Worm (Caenorhabditis elegans): Measurements from ENCODE around the gene ech-3.

ech-3 gene

ce11 chrV:8022040-8022439 is at the start of gene ech-3:
TSS of gene ech-3 (plus strand) at chrV:8022217.
- TF ChIP-seq unc-62 (GFP tag; optimal IDR thresholded peaks at IDR 0.05) = no peak

DNA sequence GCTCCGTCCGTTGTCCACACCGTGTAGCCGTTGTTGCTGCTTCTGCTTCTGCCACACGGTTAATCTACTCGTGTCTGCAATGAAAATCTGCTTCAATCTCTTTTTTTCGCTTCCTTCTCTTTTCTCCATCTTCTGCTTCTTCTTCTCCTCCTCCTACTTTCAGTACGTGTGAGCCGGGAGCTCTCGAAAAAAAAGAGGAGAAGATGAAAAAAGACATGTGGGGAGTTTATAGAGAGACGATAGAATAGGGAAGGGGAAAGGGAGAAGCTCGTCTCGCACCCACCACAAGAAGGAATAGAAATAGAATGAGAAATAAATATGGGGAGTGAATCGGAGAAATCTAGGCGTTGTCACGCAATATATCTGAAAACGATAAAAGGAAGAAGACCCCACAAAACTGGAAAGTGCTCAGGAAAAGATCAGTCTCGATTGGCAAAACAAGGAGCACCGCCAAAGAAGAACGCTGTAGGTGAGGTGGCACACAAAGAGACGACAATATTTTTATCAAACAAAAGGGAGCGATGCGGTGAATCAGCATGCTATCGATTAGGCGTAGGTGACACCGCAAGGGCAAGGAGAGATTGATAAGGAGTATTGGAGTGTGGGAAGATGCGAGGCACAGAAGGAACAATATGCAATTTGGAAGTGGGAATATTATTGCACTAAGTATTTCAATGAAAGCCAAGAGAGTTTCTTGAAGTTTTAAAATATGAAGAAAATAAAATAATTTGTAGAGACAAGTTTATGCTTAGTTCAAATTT is 44.1 kb upstream of the ech-3 start, which contains the start of gene let-413:
Gene let-413, minus strand, starts transcription at position 76 of the 761 bp plus-strand sequence.
- TF ChIP-seq unc-62 (GFP tag; optimal IDR thresholded peaks at IDR 0.05) = no peak

ce11 chrV:7978798-7979197 is 43.2 kb upstream of the ech-3 start:
- no peak for TF ChIP-seq unc-62 (GFP tag; optimal IDR thresholded peaks at IDR 0.05)

ce11 chrV:7980370-7980987 is 41.5 kb upstream of the ech-3 start:
- TF ChIP-seq unc-62 (GFP tag; optimal IDR thresholded peaks at IDR 0.05) = no peak

ce11 chrV:7980993-7981595 is 40.9 kb upstream of the ech-3 start, which contains the start of gene F26D11.1:
TSS of gene F26D11.1 (plus strand) at chrV:7981545.
- no peak for TF ChIP-seq unc-62 (GFP tag; optimal IDR thresholded peaks at IDR 0.05)

DNA sequence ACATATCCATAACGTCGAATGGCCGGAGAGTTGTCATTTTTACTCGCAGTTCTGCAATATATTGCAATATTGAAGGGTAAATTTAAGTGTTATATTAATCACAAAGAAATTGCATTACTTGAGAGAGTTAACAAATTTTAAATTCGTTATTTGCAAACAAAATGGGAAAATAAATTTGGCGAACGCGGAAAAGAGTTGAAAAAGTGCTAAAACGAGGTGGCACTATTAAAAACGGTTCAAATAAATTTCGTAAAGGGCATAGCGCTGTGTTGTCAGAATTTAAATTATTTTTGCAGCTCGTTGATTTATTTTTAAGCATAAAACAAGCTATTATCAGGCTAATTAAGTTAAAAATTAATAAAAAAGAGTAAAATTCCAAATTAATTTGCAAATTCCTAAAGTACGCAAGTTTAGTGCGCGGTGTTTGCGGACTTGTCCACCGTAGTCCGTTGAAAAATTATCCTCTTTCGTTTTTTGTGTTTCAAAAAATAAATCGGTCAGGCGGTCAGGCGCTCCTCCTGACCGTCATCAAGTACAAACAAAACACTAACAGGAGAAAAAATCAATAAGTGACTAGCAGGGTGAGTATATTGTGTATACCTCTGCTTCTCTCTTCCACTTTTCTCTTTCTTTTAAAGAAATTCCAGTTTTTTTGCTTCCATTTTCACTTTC is 38.5 kb upstream of the ech-3 start, which contains the start of the genes natb-1 and abhd-12:
Gene natb-1, minus strand, starts transcription at position 51 of the 672 bp plus-strand sequence.
Gene abhd-12, plus strand, starts transcription at position 499 of the 672 bp plus-strand sequence.
- no peak for TF ChIP-seq unc-62 (GFP tag; optimal IDR thresholded peaks at IDR 0.05)

ce11 chrV:7985860-7986259 is 36.2 kb upstream of the ech-3 start, which contains the start of gene Y97E10AL.1:
TSS of gene Y97E10AL.1 (plus strand) at chrV:7986160.
- no peak for TF ChIP-seq unc-62 (GFP tag; optimal IDR thresholded peaks at IDR 0.05)

- no peak for TF ChIP-seq unc-62 (GFP tag; optimal IDR thresholded peaks at IDR 0.05)
These were observed 27.4 kb upstream of the ech-3 start, which contains the start of gene ceh-76 for ce11 chrV:7994570-7994969. TSS of gene ceh-76 (minus strand) at chrV:7994670.

- TF ChIP-seq unc-62 (GFP tag; optimal IDR thresholded peaks at IDR 0.05) = no peak
These were observed 26.9 kb upstream of the ech-3 start for ce11 chrV:7995165-7995564.

ce11 chrV:7995878-7996277 is 26.1 kb upstream of the ech-3 start, which contains the start of gene Y97E10AR.2:
TSS of gene Y97E10AR.2 (plus strand) at chrV:7996178.
- TF ChIP-seq unc-62 (GFP tag; optimal IDR thresholded peaks at IDR 0.05) = no peak

DNA sequence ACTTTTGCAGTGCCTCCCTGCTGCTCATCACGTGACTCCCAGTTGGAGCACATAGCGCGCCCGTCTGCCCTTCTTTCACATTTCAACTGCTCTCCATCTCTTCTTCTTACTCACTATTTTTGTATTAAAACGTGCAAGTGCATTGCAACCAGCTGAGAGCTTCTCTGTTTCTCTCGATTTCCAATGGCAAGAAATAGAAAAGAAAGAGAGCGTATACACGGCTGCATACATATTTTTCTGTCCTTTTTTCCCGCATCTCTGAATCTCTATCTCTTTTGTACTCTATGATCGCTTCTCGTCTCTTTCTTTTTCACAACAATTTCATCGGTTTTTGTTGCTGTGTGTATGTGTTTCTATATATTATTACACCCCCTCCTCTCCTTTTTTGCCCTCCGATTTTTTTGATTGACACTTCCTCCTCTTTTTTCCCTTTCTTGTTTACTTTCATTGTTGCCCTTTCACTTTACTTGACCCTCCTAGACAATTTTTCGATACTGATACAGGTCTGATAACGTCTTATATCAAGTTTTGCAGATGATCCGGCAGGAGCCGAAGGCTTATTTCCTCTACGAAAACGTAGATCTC is 21.0 kb upstream of the ech-3 start, which contains the start of gene Y97E10AR.1:
Gene Y97E10AR.1, plus strand, starts transcription at position 535 of the 585 bp plus-strand sequence.
- TF ChIP-seq unc-62 (GFP tag; optimal IDR thresholded peaks at IDR 0.05) = no peak

- TF ChIP-seq unc-62 (GFP tag; optimal IDR thresholded peaks at IDR 0.05) = no peak
These were observed 17.0 kb upstream of the ech-3 start, which contains the start of gene Y97E10AR.8 for ce11 chrV:8005000-8005399. TSS of gene Y97E10AR.8 (plus strand) at chrV:8005300.

DNA sequence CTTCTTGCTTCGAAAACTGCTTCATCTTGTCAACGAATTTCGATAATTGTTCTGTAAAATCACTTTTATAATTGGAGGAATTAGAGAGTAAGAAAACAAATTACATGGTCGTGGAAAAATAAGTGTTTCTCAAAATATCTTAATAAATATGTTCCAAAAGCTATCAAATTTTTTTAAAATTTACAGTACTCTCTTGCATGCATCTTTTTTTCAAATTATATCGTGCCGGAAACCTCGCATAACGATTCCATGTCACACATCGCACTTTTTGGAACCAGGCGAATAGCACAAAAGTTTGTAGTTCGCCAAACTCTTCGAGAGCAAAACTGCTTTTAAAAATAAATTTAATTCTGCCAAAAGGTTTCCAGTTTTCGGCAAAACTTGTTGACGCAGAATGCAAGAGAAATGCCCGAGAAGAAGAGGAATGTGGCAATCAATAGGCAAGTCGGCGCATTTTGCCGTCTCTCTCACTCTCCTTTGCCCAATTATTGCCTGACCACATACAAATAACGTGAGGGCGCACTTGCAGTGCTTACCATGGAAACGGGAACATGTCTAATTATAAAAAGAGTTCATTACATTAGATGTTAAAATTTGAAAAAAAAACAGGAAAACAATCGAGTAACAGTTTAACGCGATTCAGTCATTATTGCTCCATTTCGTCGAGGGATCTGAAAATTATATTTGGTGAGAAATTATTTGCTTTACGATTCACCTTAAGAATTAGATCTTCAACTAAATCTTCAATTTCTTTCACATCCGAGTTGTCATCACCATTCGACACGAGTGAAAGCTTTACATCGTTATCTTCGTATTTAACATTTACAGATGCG is 14.3 kb upstream of the ech-3 start, which contains the start of gene Y97E10AR.3:
Gene Y97E10AR.3, minus strand, starts transcription at position 51 of the 833 bp plus-strand sequence.
- no peak for TF ChIP-seq unc-62 (GFP tag; optimal IDR thresholded peaks at IDR 0.05)

DNA sequence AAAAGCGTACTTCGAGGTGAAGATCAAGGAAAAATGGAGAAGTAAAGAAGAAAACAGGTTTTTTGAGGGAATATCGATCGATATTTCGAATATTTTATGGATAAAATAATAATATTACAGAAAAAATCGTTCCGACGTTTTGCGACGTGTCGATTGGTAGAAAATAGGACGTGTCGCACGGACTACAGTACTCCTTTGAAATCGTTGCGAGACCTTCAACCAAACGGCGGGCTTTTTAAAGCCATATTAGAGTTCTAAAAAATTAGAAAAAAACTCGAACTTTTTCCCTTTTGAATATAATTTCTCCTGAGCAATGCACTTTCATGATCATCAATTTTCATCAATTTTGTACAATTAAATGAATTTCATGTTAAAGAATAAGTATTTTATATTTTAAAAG is 11.9 kb upstream of the ech-3 start, which contains the start of gene Y97E10AR.4:
Gene Y97E10AR.4, minus strand, starts transcription at position 131 of the 400 bp plus-strand sequence.
- no peak for TF ChIP-seq unc-62 (GFP tag; optimal IDR thresholded peaks at IDR 0.05)

Data from whole organism, dauer.